Fruit fly (Drosophila melanogaster) whole organism, embryonic: ENCODE data around the gene GCS2beta.
A peak's percentile ranks its signal among the peaks of the same experiment; 100 is the strongest.

ENCODE experiments used
- CG2116 ChIP-seq: fragments of 200-800 bp; sonication (Bioruptor generic); optimal IDR thresholded peaks from 3 replicates; lab custom pipeline; 2018; ENCODE audit warnings: missing biosample characterization, mild to moderate bottlenecking, missing genetic modification characterization
- CG3065 ChIP-seq: fragments of 200-800 bp; sonication (Bioruptor generic); optimal IDR thresholded peaks from 2 replicates; lab custom pipeline; 2016; ENCODE audit warnings: missing biosample characterization, missing genetic modification characterization
- CG34422 ChIP-seq: fragments of 200-800 bp; sonication (Bioruptor generic); IDR thresholded peaks from 3 replicates; pipeline ENCODE4 v1.3.6; 2022; ENCODE audit warnings: missing biosample characterization, missing genetic modification characterization
- CG8765 ChIP-seq: fragments of 200-800 bp; sonication (Bioruptor generic); IDR thresholded peaks from 2 replicates; pipeline ENCODE4 v1.3.6; 2022; ENCODE audit warnings: missing biosample characterization, missing genetic modification characterization
- Camta ChIP-seq: fragments of 200-800 bp; sonication (Bioruptor generic); optimal IDR thresholded peaks from 2 replicates; lab custom pipeline; 2016; ENCODE audit warnings: missing biosample characterization, missing genetic modification characterization
- Mrtf ChIP-seq: fragments of 200-800 bp; sonication (Bioruptor generic); IDR thresholded peaks from 3 replicates; pipeline ENCODE4 v1.3.6; 2022; ENCODE audit warnings: missing biosample characterization, missing genetic modification characterization
- Trl ChIP-seq, 3 experiments: fragments of >200 bp in 2 of 3; fragments of 200-800 bp in 1 of 3; sonication (Bioruptor generic) in 1 of 3; optimal IDR thresholded peaks; 2 replicates in 1 of 3; 3 replicates in 2 of 3; lab custom pipeline; 2016 to 2017; ENCODE audit warnings: missing biosample characterization in 1 of 3, missing genetic modification characterization in 1 of 3
- chn ChIP-seq: fragments of 200-800 bp; sonication (Bioruptor generic); optimal IDR thresholded peaks from 2 replicates; lab custom pipeline; 2016; ENCODE audit warnings: missing biosample characterization, missing genetic modification characterization
- da ChIP-seq: fragments of 200-800 bp; sonication (Bioruptor generic); optimal IDR thresholded peaks from 2 replicates; lab custom pipeline; 2016; ENCODE audit warnings: missing biosample characterization, missing genetic modification characterization
- her ChIP-seq: fragments of 200-800 bp; sonication (Bioruptor generic); optimal IDR thresholded peaks from 2 replicates; lab custom pipeline; 2016; ENCODE audit warnings: missing biosample characterization, missing genetic modification characterization
- lmd ChIP-seq: fragments of 200-800 bp; sonication (Bioruptor generic); IDR thresholded peaks from 2 replicates; pipeline ENCODE4 v1.3.6; 2022; ENCODE audit warnings: missing biosample characterization, missing genetic modification characterization
- tx ChIP-seq: fragments of 200-800 bp; sonication (Bioruptor generic); optimal IDR thresholded peaks from 2 replicates; lab custom pipeline; 2016; ENCODE audit warnings: missing biosample characterization, missing genetic modification characterization

DNA sequence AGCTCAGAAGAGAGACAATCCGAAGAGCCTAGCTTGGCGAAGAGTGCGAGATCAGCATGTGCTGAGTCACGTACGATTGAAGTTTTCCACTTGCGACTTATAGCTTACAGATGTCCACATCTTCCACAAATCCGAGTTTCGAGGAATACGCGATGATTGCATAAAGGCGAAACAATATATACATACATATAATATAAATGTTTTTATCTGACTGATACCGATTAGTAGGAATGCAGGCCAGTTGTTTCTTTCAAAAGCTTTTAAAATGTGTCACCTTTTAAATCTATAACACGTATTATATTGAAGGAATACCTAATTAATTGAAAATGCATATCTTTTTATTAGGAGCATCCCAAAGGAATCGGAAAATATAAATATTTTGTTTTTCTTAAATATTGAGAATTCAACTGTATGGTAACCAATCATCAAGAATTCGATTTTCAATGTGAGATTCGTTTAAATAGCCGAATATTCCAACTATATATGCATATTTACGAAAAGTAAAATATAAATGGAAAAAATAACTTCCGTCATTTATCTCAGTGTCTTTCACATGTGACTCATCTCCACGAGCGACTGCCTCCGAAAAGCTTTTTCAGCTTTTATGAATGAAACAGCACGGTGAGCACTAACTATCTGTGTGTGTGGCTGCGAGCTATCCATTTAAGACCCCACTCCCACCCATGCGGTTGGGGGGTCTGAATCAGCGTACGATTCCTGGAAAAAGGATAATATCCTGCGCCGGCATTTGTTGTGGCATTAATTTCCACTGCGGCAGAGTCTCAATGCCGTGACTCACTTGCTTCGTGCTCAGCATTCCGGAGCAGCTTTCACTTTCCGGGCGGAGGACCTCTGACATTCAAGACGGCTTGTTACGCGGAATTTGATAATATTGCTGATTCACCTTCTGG lies 33.3 kb downstream of the GCS2beta start:
- TF ChIP-seq lmd (no peak), CG8765 (GFP tag; lab: Robert Waterston, UW) (no peak), CG2116 (GFP tag; lab: Kevin White, UChicago) (no peak), her (GFP tag; lab: Kevin White, UChicago) (no peak), Mrtf (no peak), tx (no peak), da (GFP tag; lab: Kevin White, UChicago) (no peak), chn (GFP tag; lab: Kevin White, UChicago) (no peak), CG34422 (GFP tag; lab: Robert Waterston, UW) (0 out of 3 replicates have a peak, but pooled peaks have one; percentile 38), Trl (optimal IDR thresholded peaks at IDR 0.05; lab: Kevin White, UChicago) (peak in 1 of 2 experiments; percentile 25), Trl (GFP tag; optimal IDR thresholded peaks at IDR 0.05; lab: Kevin White, UChicago) (peak; percentile 51), CG3065 (no peak), Camta (GFP tag; lab: Kevin White, UChicago) (no peak)
